Worm (Caenorhabditis elegans): ENCODE results near the gene pnk-4.

DNA sequence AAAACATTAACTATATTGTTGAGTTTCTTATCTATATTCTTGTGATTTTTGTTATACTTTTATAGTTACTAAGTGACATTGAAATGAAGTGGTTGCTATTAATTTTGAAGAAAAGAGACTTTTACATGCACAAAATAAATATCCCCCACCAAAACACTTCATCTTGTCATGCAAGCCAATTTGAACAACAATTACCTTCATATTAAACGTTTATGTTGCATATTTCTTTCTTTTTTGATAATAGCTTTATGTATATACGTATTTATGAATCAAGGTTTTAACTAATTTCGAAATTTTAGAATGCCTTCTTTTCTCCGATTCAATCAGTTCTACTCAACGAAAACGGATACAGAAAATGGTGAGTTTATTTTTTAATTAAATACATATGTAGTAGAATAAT, 19.8 kb upstream of the pnk-4 start, which contains the start of gene clc-7:
- TF ChIP-seq hmg-20 (GFP tag; IDR thresholded peaks at IDR 0.05) = no peak
- TF ChIP-seq rec-8 (tag; optimal IDR thresholded peaks at IDR 0.05) = no peak
- TF ChIP-seq efl-1 (GFP tag; optimal IDR thresholded peaks at IDR 0.05) = no peak
- TF ChIP-seq ets-4 (GFP tag; optimal IDR thresholded peaks at IDR 0.05) = no peak
- no peak for TF ChIP-seq ztf-22 (GFP tag; optimal IDR thresholded peaks at IDR 0.05)
- no peak for TF ChIP-seq Y56A3A.18 (GFP tag; IDR thresholded peaks at IDR 0.05)
- no peak for TF ChIP-seq attf-3 (GFP tag; conservative IDR thresholded peaks at IDR 0.05)
- TF ChIP-seq pha-4 (tag; optimal IDR thresholded peaks at IDR 0.05) = no peak
- TF ChIP-seq snpc-4 (GFP tag; optimal IDR thresholded peaks at IDR 0.05) = no peak
- TF ChIP-seq snpc-4 (tag; optimal IDR thresholded peaks at IDR 0.05) = no peak
- no peak for TF ChIP-seq unc-62 (GFP tag; optimal IDR thresholded peaks at IDR 0.05)
